Worm (Caenorhabditis elegans) whole organism, L2 larva: ENCODE measurements around the gene C09E8.1.

Source experiments
- C34F6.9 ChIP-seq: fragments of 150-350 bp; optimal IDR thresholded peaks from 2 replicates; lab custom pipeline; 2014; ENCODE audit warnings: missing biosample characterization, missing genetic modification characterization
- F13H6.1 ChIP-seq: sonication (generic microtip); optimal IDR thresholded peaks from 2 replicates; lab custom pipeline; 2016; ENCODE audit warnings: missing genetic modification characterization, missing compliant biosample characterization
- R02D3.7 ChIP-seq: fragments of 150-350 bp; optimal IDR thresholded peaks from 2 replicates; lab custom pipeline; 2014; ENCODE audit warnings: missing biosample characterization, missing genetic modification characterization
- alr-1 ChIP-seq: fragments of 150-350 bp; optimal IDR thresholded peaks from 2 replicates; lab custom pipeline; 2014; ENCODE audit warnings: missing biosample characterization, missing genetic modification characterization
- ceh-16 ChIP-seq: fragments of 150-350 bp; optimal IDR thresholded peaks from 2 replicates; lab custom pipeline; 2014; ENCODE audit warnings: missing biosample characterization, missing genetic modification characterization
- crh-2 ChIP-seq: sonication (generic microtip); optimal IDR thresholded peaks from 2 replicates; lab custom pipeline; 2017; ENCODE audit warnings: missing biosample characterization, missing genetic modification characterization
- egl-27 ChIP-seq: sonication (generic microtip); optimal IDR thresholded peaks from 3 replicates; lab custom pipeline; 2017; ENCODE audit warnings: missing biosample characterization, missing genetic modification reagents, missing genetic modification characterization
- elt-3 ChIP-seq: sonication (generic microtip); optimal IDR thresholded peaks from 2 replicates; lab custom pipeline; 2017; ENCODE audit warnings: missing biosample characterization, missing genetic modification characterization
- fos-1 ChIP-seq: fragments of 150-350 bp; optimal IDR thresholded peaks from 2 replicates; lab custom pipeline; 2014; ENCODE audit warnings: missing biosample characterization, missing genetic modification characterization
- gmeb-1 ChIP-seq: fragments of 150-350 bp; optimal IDR thresholded peaks from 2 replicates; lab custom pipeline; 2014; ENCODE audit warnings: missing biosample characterization, missing genetic modification characterization
- lin-13 ChIP-seq: fragments of 150-350 bp; optimal IDR thresholded peaks from 2 replicates; lab custom pipeline; 2014; ENCODE audit warnings: missing biosample characterization, missing genetic modification reagents, missing genetic modification characterization
- mdl-1 ChIP-seq, 2 experiments: fragments of 150-350 bp in 1 of 2; sonication (generic microtip) in 1 of 2; optimal IDR thresholded peaks; 2 replicates each; lab custom pipeline; 2017; ENCODE audit warnings: missing biosample characterization in 2 of 2, missing genetic modification characterization in 2 of 2
- nhr-129 ChIP-seq: fragments of 150-350 bp; optimal IDR thresholded peaks from 2 replicates; lab custom pipeline; 2014; ENCODE audit warnings: missing biosample characterization, missing genetic modification characterization
- nhr-21 ChIP-seq: fragments of 150-350 bp; optimal IDR thresholded peaks from 2 replicates; lab custom pipeline; 2014; ENCODE audit warnings: missing biosample characterization, missing genetic modification characterization
- nhr-23 ChIP-seq: fragments of 150-350 bp; optimal IDR thresholded peaks from 2 replicates; lab custom pipeline; 2014; ENCODE audit warnings: missing biosample characterization, missing genetic modification reagents, missing genetic modification characterization
- nhr-237 ChIP-seq: fragments of 150-350 bp; optimal IDR thresholded peaks from 2 replicates; lab custom pipeline; 2014; ENCODE audit warnings: missing biosample characterization, missing genetic modification characterization
- nhr-25 ChIP-seq: fragments of 150-350 bp; sonication (generic microtip); optimal IDR thresholded peaks from 3 replicates; lab custom pipeline; 2014; ENCODE audit warnings: missing biosample characterization, missing genetic modification characterization
- nhr-77 ChIP-seq: fragments of 150-350 bp; optimal IDR thresholded peaks from 2 replicates; lab custom pipeline; 2014; ENCODE audit warnings: missing biosample characterization, missing genetic modification characterization
- peb-1 ChIP-seq: fragments of 150-350 bp; optimal IDR thresholded peaks from 2 replicates; lab custom pipeline; 2014; ENCODE audit warnings: missing biosample characterization, missing genetic modification characterization
- sem-4 ChIP-seq: fragments of 150-350 bp; optimal IDR thresholded peaks from 2 replicates; lab custom pipeline; 2014; ENCODE audit warnings: missing biosample characterization, missing genetic modification reagents, missing genetic modification characterization
- skn-1 ChIP-seq: sonication (generic microtip); optimal IDR thresholded peaks from 2 replicates; lab custom pipeline; 2017; ENCODE audit warnings: missing biosample characterization, missing genetic modification characterization
- sma-3 ChIP-seq: sonication (generic microtip); optimal IDR thresholded peaks from 2 replicates; lab custom pipeline; 2016; ENCODE audit warnings: missing genetic modification reagents, missing genetic modification characterization, missing compliant biosample characterization
- sma-9 ChIP-seq, 2 experiments: fragments of 150-350 bp in 1 of 2; sonication (generic microtip) in 1 of 2; optimal IDR thresholded peaks; 2 replicates each; lab custom pipeline; 2014 to 2016; ENCODE audit warnings: missing genetic modification characterization in 2 of 2, mild to moderate bottlenecking in 1 of 2, missing biosample characterization in 1 of 2, missing compliant biosample characterization in 1 of 2, missing genetic modification reagents in 1 of 2, moderate library complexity in 1 of 2
- unc-39 ChIP-seq: fragments of 150-350 bp; optimal IDR thresholded peaks from 2 replicates; lab custom pipeline; 2014; ENCODE audit warnings: missing biosample characterization, missing genetic modification characterization
- unc-55 ChIP-seq: fragments of 150-350 bp; sonication (generic microtip); optimal IDR thresholded peaks from 3 replicates; lab custom pipeline; 2014; ENCODE audit warnings: missing biosample characterization, missing genetic modification reagents, missing genetic modification characterization
- unc-62 ChIP-seq: fragments of 150-350 bp; optimal IDR thresholded peaks from 2 replicates; lab custom pipeline; 2014; ENCODE audit warnings: missing biosample characterization, missing genetic modification reagents, missing genetic modification characterization
- zag-1 ChIP-seq: fragments of 150-350 bp; optimal IDR thresholded peaks from 2 replicates; lab custom pipeline; 2014; ENCODE audit warnings: missing biosample characterization, missing genetic modification characterization
- ztf-1 ChIP-seq: fragments of 200-800 bp; sonication (Bioruptor generic); conservative IDR thresholded peaks from 2 replicates; pipeline ENCODE4 v1.3.6; 2022; ENCODE audit warnings: missing genetic modification characterization, missing compliant biosample characterization
- ztf-11 ChIP-seq: sonication (generic microtip); optimal IDR thresholded peaks from 2 replicates; lab custom pipeline; 2017; ENCODE audit warnings: missing biosample characterization, missing genetic modification characterization
- ztf-4 ChIP-seq: fragments of 150-350 bp; optimal IDR thresholded peaks from 2 replicates; lab custom pipeline; 2014; ENCODE audit warnings: missing biosample characterization, missing genetic modification characterization

C09E8.1 gene

ce11 chrII:580189-580643 is 23.9 kb downstream of the C09E8.1 start, which contains the start of the genes cdc-37 and W08F4.3 (continued):
- TF ChIP-seq skn-1 (tag; lab: Kevin White, UChicago) = no peak
- no peak for TF ChIP-seq ztf-11 (tag; lab: Kevin White, UChicago)
- peak; percentile 23 for TF ChIP-seq gmeb-1

DNA sequence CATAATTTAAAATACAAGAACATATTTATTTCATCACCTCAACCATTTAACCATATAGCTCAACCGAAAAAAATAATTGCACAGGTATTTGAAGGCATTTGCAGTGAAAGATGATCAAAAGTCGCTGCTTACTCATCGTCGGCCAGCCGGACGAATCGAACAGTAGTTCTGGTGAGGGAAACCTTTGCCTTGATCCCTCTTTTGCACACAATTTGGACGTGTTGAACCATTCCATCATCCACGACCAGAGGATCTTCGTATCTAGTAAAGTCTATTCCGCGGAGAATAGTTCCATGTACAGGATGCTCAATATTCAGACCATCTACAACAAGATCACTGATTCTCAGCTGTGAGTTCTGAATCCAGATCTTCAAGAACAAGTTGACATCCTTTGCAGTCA is 25.7 kb downstream of the C09E8.1 start:
- no peak for TF ChIP-seq sem-4

ce11 chrII:582649-583048 is 26.4 kb downstream of the C09E8.1 start, which contains the start of gene fbxb-14:
Gene fbxb-14, minus strand, starts transcription at chrII:582749.
- TF ChIP-seq gmeb-1 = no peak
- TF ChIP-seq, all 48 proteins: peak for 0

DNA sequence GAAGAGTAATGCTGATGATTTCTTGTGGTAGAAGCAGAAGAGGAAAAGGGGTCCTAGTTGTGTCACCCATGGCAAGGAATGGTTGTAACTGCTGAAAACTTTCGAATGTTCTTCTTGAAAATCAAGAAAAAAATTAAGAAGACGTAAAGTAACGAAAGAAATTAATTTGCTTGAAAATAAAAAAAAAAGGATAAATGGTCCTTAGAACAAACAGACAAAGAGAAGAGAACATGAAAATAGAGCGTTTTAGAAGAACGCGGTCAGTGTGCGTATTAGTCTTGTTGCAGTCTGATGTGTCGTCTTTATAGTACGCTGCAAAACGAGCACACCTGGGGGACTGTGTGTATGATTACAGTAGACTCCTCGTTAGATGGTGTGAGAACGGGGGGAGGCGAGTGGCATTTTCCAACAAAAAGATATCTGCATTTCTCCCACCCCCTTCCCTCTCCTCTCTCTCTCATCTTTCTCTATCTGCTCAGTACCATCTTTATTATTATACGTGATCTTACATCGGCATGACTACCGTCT is 28.1 kb downstream of the C09E8.1 start, which contains the start of the genes W08F4.12 and W08F4.13:
Gene W08F4.12 (minus strand): TSS at position 101 of the 528 bp plus-strand sequence.
Gene W08F4.13 (plus strand): TSS at position 478 of the 528 bp plus-strand sequence.
- TF ChIP-seq nhr-237 (tag; lab: Kevin White, UChicago) = no peak
- TF ChIP-seq zag-1 (tag; lab: Kevin White, UChicago) = no peak
- TF ChIP-seq alr-1 (tag; lab: Kevin White, UChicago) = no peak
- TF ChIP-seq sma-3 (GFP tag; lab: Kevin White, UChicago) = no peak
- TF ChIP-seq unc-55 (GFP tag; lab: Kevin White, UChicago) = no peak
- TF ChIP-seq unc-62 (GFP tag; lab: Kevin White, UChicago) = no peak
- TF ChIP-seq sma-9 (GFP tag; optimal IDR thresholded peaks at IDR 0.05; lab: Kevin White, UChicago) = no peak
- TF ChIP-seq sma-9 (tag; optimal IDR thresholded peaks at IDR 0.05; lab: Kevin White, UChicago) = no peak
- TF ChIP-seq nhr-129 (tag; lab: Kevin White, UChicago) = no peak
- no peak for TF ChIP-seq fos-1
- no peak for TF ChIP-seq ceh-16 (tag; lab: Kevin White, UChicago)
- no peak for TF ChIP-seq ztf-1 (GFP tag; lab: Robert Waterston, UW)
- TF ChIP-seq ztf-4 (tag; lab: Kevin White, UChicago) = no peak
- TF ChIP-seq ztf-11 (tag; lab: Kevin White, UChicago) = no peak
- no peak for TF ChIP-seq F13H6.1 (tag; lab: Kevin White, UChicago)

DNA sequence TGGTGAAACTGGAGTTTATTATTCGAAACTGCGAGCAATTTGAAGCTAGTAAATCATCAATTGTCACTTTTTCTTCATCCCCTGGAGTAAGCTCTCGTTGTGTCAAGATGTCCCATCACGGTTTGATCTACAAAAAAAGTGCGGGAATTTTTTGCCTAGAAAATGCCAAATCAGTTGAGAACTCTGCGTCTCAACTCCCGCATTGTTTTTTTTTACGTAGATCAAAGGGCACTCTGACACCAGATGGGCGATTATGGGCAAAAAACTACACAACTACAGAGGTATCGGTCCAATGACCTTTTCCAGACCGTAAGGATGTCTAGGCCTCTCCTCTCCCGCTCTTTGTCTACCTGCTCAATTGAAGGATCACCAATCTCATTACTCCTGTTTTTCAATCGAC is 31.2 kb downstream of the C09E8.1 start, which contains the start of gene fbxb-34:
Gene fbxb-34 (plus strand): TSS at position 301 of the 400 bp plus-strand sequence.
- TF ChIP-seq fos-1 (no peak), nhr-25 (no peak), R02D3.7 (tag; lab: Kevin White, UChicago) (no peak), nhr-21 (tag; lab: Kevin White, UChicago) (no peak), gmeb-1 (no peak), zag-1 (tag; lab: Kevin White, UChicago) (no peak), peb-1 (tag; lab: Kevin White, UChicago) (no peak), C34F6.9 (no peak), ztf-1 (GFP tag; lab: Robert Waterston, UW) (no peak), skn-1 (tag; lab: Kevin White, UChicago) (no peak), mdl-1 (tag; optimal IDR thresholded peaks at IDR 0.05; lab: Kevin White, UChicago) (no peak)

DNA sequence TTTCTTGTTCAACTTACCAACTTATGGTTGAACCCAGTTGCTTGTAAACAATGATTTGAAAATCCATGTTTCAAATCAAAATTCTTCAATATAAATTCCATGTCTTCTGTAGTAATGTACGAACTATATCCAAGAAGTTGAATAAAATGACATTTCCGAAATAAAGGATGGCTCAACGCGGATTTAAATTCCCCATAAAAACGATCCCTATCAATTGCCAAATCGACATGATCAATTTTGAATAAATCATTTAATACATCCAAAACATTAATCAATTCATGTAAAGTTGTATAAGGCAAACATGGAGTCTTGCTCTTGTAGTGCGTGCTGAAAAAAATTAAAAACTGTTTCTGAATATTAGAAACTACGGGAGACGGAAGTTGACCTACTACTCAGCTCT is 34.8 kb downstream of the C09E8.1 start, which contains the start of gene W08F4.10:
Gene W08F4.10 (minus strand): TSS at position 101 of the 400 bp plus-strand sequence.
- no peak for TF ChIP-seq nhr-77 (tag; lab: Kevin White, UChicago)
- no peak for TF ChIP-seq egl-27 (tag; lab: Kevin White, UChicago)
- TF ChIP-seq elt-3 (tag; lab: Kevin White, UChicago) = no peak
- no peak for TF ChIP-seq nhr-25
- TF ChIP-seq ceh-16 (tag; lab: Kevin White, UChicago) = no peak
- TF ChIP-seq nhr-23 (tag; lab: Kevin White, UChicago) = no peak
- TF ChIP-seq crh-2 (tag; lab: Kevin White, UChicago) = no peak
- no peak for TF ChIP-seq lin-13 (GFP tag; lab: Kevin White, UChicago)
- TF ChIP-seq unc-39 = no peak
- no peak for TF ChIP-seq unc-55 (GFP tag; lab: Kevin White, UChicago)
- TF ChIP-seq fos-1 = no peak
